Worm (Caenorhabditis elegans): Measurements from ENCODE around the gene srz-101.

DNA sequence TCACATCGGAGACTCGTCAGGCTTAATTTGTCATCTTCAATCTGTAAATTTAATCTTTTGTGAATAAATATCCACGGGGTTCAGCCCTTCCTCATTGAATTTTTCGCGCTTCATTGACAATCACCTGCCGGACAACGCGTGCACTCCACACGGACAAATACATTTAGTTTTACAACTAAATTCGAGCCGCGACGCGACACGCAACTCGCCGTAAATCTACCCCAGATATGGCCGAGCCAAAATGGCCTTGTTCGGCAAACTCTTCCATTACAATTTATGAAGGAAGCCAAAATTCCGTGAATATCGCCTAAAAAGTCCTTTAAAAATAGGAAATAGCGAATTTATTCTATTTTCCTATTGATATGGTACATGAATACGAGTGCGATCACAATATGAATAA, 50.1 kb downstream of the srz-101 start:
- TF ChIP-seq ama-1 (optimal IDR thresholded peaks at IDR 0.05) (no peak), ceh-9 (tag; optimal IDR thresholded peaks at IDR 0.05) (no peak), nhr-232 (tag; optimal IDR thresholded peaks at IDR 0.05) (no peak)
